Worm (Caenorhabditis elegans): Measurements from ENCODE around the gene F42A9.9.

DNA sequence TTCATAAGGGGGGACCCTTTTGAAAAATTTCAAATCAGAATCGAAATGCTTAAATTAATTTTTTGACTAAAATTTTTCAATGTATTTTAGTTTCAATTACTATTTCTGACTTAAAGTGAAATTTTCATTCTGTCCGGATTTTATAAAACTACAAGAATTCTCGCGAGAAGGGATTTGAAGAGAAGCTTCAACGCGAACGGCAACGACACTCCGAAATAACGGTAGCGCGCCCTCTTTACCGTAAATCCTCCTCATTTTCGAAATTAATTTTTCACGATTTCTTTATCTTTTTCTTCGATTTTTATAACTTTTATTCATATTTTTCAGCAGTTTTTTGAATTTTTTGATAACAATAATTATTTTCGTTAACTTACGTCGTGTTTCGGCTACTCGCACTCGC lies 27.1 kb upstream of the F42A9.9 start:
- TF ChIP-seq flh-1 (GFP tag; optimal IDR thresholded peaks at IDR 0.05) (no peak), ztf-11 (tag; optimal IDR thresholded peaks at IDR 0.05) (no peak), unc-120 (tag; optimal IDR thresholded peaks at IDR 0.05; ENCODE audit: poor library complexity, severe bottlenecking) (no peak), mep-1 (tag; optimal IDR thresholded peaks at IDR 0.05) (no peak), snpc-4 (tag; optimal IDR thresholded peaks at IDR 0.05) (no peak), mab-5 (tag; optimal IDR thresholded peaks at IDR 0.05) (no peak), elt-1 (tag; optimal IDR thresholded peaks at IDR 0.05; ENCODE audit: borderline replicate concordance, insufficient read depth) (no peak), nhr-2 (tag; optimal IDR thresholded peaks at IDR 0.05) (no peak), lin-13 (tag; optimal IDR thresholded peaks at IDR 0.05) (no peak)
